Fruit fly (Drosophila melanogaster) whole organism, embryonic: ENCODE results near the gene CG18557.

ENCODE experiments used
- Ada2b ChIP-seq: fragments of 200-800 bp; sonication (Bioruptor generic); IDR thresholded peaks from 2 replicates; pipeline ENCODE4 v1.3.6; 2022; ENCODE audit warnings: missing biosample characterization, missing genetic modification characterization
- CG10274 ChIP-seq: fragments of 200-800 bp; sonication (Bioruptor generic); optimal IDR thresholded peaks from 3 replicates; lab custom pipeline; 2017; ENCODE audit warnings: missing biosample characterization, mild to moderate bottlenecking, missing genetic modification characterization
- CG10565 ChIP-seq: fragments of 200-800 bp; sonication (Bioruptor generic); optimal IDR thresholded peaks from 3 replicates; lab custom pipeline; 2016; ENCODE audit warnings: missing biosample characterization, mild to moderate bottlenecking, missing genetic modification characterization
- CG1233 ChIP-seq: fragments of 200-800 bp; sonication (Bioruptor generic); optimal IDR thresholded peaks from 4 replicates; lab custom pipeline; 2018; ENCODE audit warnings: missing biosample characterization, mild to moderate bottlenecking, missing genetic modification characterization
- CG12942 ChIP-seq: fragments of 200-800 bp; sonication (Bioruptor generic); optimal IDR thresholded peaks from 3 replicates; lab custom pipeline; 2016; ENCODE audit warnings: missing biosample characterization, missing genetic modification characterization
- CG14860 ChIP-seq: fragments of 200-800 bp; sonication (Bioruptor generic); IDR thresholded peaks from 3 replicates; pipeline ENCODE4 v1.3.6; 2022; ENCODE audit warnings: missing biosample characterization, missing genetic modification characterization; ENCODE audit not compliant: partially characterized antibody
- CG16815 ChIP-seq: fragments of 200-800 bp; sonication (Bioruptor generic); optimal IDR thresholded peaks from 3 replicates; lab custom pipeline; 2017; ENCODE audit warnings: missing biosample characterization, mild to moderate bottlenecking, missing genetic modification characterization
- CG17385 ChIP-seq: fragments of 200-800 bp; sonication (Bioruptor generic); optimal IDR thresholded peaks from 3 replicates; lab custom pipeline; 2018; ENCODE audit warnings: missing biosample characterization, mild to moderate bottlenecking, missing genetic modification characterization
- CG17802 ChIP-seq: fragments of 200-800 bp; sonication (Bioruptor generic); optimal IDR thresholded peaks from 2 replicates; lab custom pipeline; 2018; ENCODE audit warnings: missing biosample characterization, mild to moderate bottlenecking, missing genetic modification characterization, moderate library complexity
- CG1832 ChIP-seq: fragments of 200-800 bp; sonication (Bioruptor generic); optimal IDR thresholded peaks from 2 replicates; lab custom pipeline; 2017; ENCODE audit warnings: missing biosample characterization, mild to moderate bottlenecking, missing genetic modification characterization, inconsistent platforms
- CG2116 ChIP-seq: fragments of 200-800 bp; sonication (Bioruptor generic); optimal IDR thresholded peaks from 3 replicates; lab custom pipeline; 2018; ENCODE audit warnings: missing biosample characterization, mild to moderate bottlenecking, missing genetic modification characterization
- CG2875 ChIP-seq: fragments of 200-800 bp; sonication (Bioruptor generic); optimal IDR thresholded peaks from 2 replicates; lab custom pipeline; 2017; ENCODE audit warnings: missing biosample characterization, mild to moderate bottlenecking, missing genetic modification characterization, missing genetic modification reagents
- CG32767 ChIP-seq: fragments of 200-800 bp; sonication (Bioruptor generic); IDR thresholded peaks from 2 replicates; pipeline ENCODE4 v1.3.6; 2022; ENCODE audit warnings: missing biosample characterization, missing genetic modification characterization
- CG5180 ChIP-seq: fragments of 200-800 bp; sonication (Bioruptor generic); optimal IDR thresholded peaks from 3 replicates; lab custom pipeline; 2017; ENCODE audit warnings: missing biosample characterization, missing genetic modification characterization, mild to moderate bottlenecking, moderate library complexity, missing genetic modification reagents
- CG7963 ChIP-seq: fragments of 200-800 bp; sonication (Bioruptor generic); IDR thresholded peaks from 3 replicates; pipeline ENCODE4 v1.3.6; 2022; ENCODE audit warnings: missing biosample characterization, missing genetic modification characterization; ENCODE audit not compliant: partially characterized antibody
- CG8290 ChIP-seq, 3 experiments: fragments of 200-800 bp; sonication (Bioruptor generic); optimal IDR thresholded peaks; 2 replicates each; lab custom pipeline; 2016 to 2019; ENCODE audit warnings: missing biosample characterization in 3 of 3, missing genetic modification characterization in 3 of 3, mild to moderate bottlenecking in 2 of 3, moderate library complexity in 1 of 3
- Camta ChIP-seq: fragments of 200-800 bp; sonication (Bioruptor generic); optimal IDR thresholded peaks from 2 replicates; lab custom pipeline; 2016; ENCODE audit warnings: missing biosample characterization, missing genetic modification characterization
- Gsc ChIP-seq: fragments of 200-800 bp; sonication (Bioruptor generic); IDR thresholded peaks from 2 replicates; pipeline ENCODE4 v1.3.6; 2022; ENCODE audit warnings: missing biosample characterization, missing genetic modification characterization
- H15 ChIP-seq: fragments of 200-800 bp; sonication (Bioruptor generic); IDR thresholded peaks from 3 replicates; pipeline ENCODE4 v1.3.6; 2022; ENCODE audit warnings: missing biosample characterization, missing genetic modification characterization
- HHEX ChIP-seq: fragments of 200-800 bp; sonication (Bioruptor generic); optimal IDR thresholded peaks from 3 replicates; lab custom pipeline; 2017; ENCODE audit warnings: missing biosample characterization, mild to moderate bottlenecking, missing genetic modification characterization, missing genetic modification reagents
- HmgD ChIP-seq: fragments of 200-800 bp; sonication (Bioruptor generic); optimal IDR thresholded peaks from 3 replicates; lab custom pipeline; 2016; ENCODE audit warnings: missing biosample characterization, missing genetic modification characterization
- Vsx1 ChIP-seq: fragments of 200-800 bp; sonication (Bioruptor generic); optimal IDR thresholded peaks from 2 replicates; lab custom pipeline; 2017; ENCODE audit warnings: missing biosample characterization, mild to moderate bottlenecking, missing genetic modification characterization, missing genetic modification reagents
- abd-A ChIP-seq: fragments of 200-800 bp; sonication (Bioruptor generic); optimal IDR thresholded peaks from 3 replicates; lab custom pipeline; 2019; ENCODE audit warnings: missing biosample characterization, mild to moderate bottlenecking, missing genetic modification characterization, moderate library complexity
- bab2 ChIP-seq: fragments of 200-800 bp; sonication (Bioruptor generic); optimal IDR thresholded peaks from 2 replicates; lab custom pipeline; 2016; ENCODE audit warnings: missing biosample characterization, missing genetic modification characterization
- btn ChIP-seq: fragments of 200-800 bp; sonication (Bioruptor generic); optimal IDR thresholded peaks from 2 replicates; lab custom pipeline; 2016; ENCODE audit warnings: missing biosample characterization, missing genetic modification characterization
- chinmo ChIP-seq: fragments of 200-800 bp; sonication (Bioruptor generic); IDR thresholded peaks from 4 replicates; pipeline ENCODE4 v1.3.6; 2022; ENCODE audit warnings: missing biosample characterization, missing genetic modification characterization; ENCODE audit not compliant: partially characterized antibody
- cwo ChIP-seq: fragments of 200-800 bp; sonication (Bioruptor generic); optimal IDR thresholded peaks from 3 replicates; lab custom pipeline; 2017; ENCODE audit warnings: missing biosample characterization, missing genetic modification characterization, mild to moderate bottlenecking, moderate library complexity, missing genetic modification reagents
- dmrt99B ChIP-seq: fragments of 200-800 bp; sonication (Bioruptor generic); optimal IDR thresholded peaks from 2 replicates; lab custom pipeline; 2018; ENCODE audit warnings: missing biosample characterization, mild to moderate bottlenecking, missing genetic modification characterization, moderate library complexity
- ewg ChIP-seq: fragments of 200-800 bp; sonication (Bioruptor generic); optimal IDR thresholded peaks from 3 replicates; lab custom pipeline; 2017; ENCODE audit warnings: mild to moderate bottlenecking, missing biosample characterization, missing genetic modification reagents, missing genetic modification characterization
- fd3F ChIP-seq: fragments of 200-800 bp; sonication (Bioruptor generic); optimal IDR thresholded peaks from 2 replicates; lab custom pipeline; 2018; ENCODE audit warnings: missing biosample characterization, mild to moderate bottlenecking, missing genetic modification characterization, moderate library complexity
- fu2 ChIP-seq: fragments of 200-800 bp; sonication (Bioruptor generic); optimal IDR thresholded peaks from 2 replicates; lab custom pipeline; 2016; ENCODE audit warnings: missing biosample characterization, missing genetic modification characterization
- grau ChIP-seq: fragments of 200-800 bp; optimal IDR thresholded peaks from 3 replicates; lab custom pipeline; 2019; ENCODE audit warnings: missing biosample characterization, mild to moderate bottlenecking, missing genetic modification characterization, moderate library complexity
- hb ChIP-seq: fragments of 200-800 bp; sonication (Bioruptor generic); IDR thresholded peaks from 3 replicates; pipeline ENCODE4 v1.3.6; 2022; ENCODE audit warnings: missing biosample characterization, missing genetic modification characterization; ENCODE audit not compliant: partially characterized antibody
- her ChIP-seq: fragments of 200-800 bp; sonication (Bioruptor generic); optimal IDR thresholded peaks from 2 replicates; lab custom pipeline; 2016; ENCODE audit warnings: missing biosample characterization, missing genetic modification characterization
- jigr1 ChIP-seq: fragments of 200-800 bp; sonication (Bioruptor generic); IDR thresholded peaks from 3 replicates; pipeline ENCODE4 v1.3.6; 2022; ENCODE audit warnings: missing biosample characterization, missing genetic modification characterization
- oc ChIP-seq: fragments of 200-800 bp; sonication (Bioruptor generic); optimal IDR thresholded peaks from 2 replicates; lab custom pipeline; 2018; ENCODE audit warnings: missing biosample characterization, mild to moderate bottlenecking, missing genetic modification characterization, moderate library complexity
- odd ChIP-seq: fragments of 200-800 bp; sonication (Bioruptor generic); optimal IDR thresholded peaks from 2 replicates; lab custom pipeline; 2017; ENCODE audit warnings: missing biosample characterization, mild to moderate bottlenecking, missing genetic modification characterization
- pan ChIP-seq, 4 experiments: fragments of >200 bp in 3 of 4; fragments of 200-800 bp in 1 of 4; sonication (Bioruptor generic) in 1 of 4; optimal IDR thresholded peaks in 3 of 4; IDR thresholded peaks in 1 of 4; 2 replicates each; pipeline versions ENCODE4 v1.3.6 to Lab custom; 2017 to 2022; ENCODE audit warnings: missing biosample characterization in 2 of 4, missing genetic modification characterization in 2 of 4, mixed read lengths in 1 of 4
- pb ChIP-seq: fragments of 200-800 bp; sonication (Bioruptor generic); optimal IDR thresholded peaks from 3 replicates; lab custom pipeline; 2016; ENCODE audit warnings: missing biosample characterization, missing genetic modification characterization
- prd ChIP-seq, 3 experiments: fragments of >200 bp in 2 of 3; fragments of 200-800 bp in 1 of 3; sonication (Bioruptor generic) in 1 of 3; optimal IDR thresholded peaks in 2 of 3; IDR thresholded peaks in 1 of 3; 2 replicates in 2 of 3; 3 replicates in 1 of 3; pipeline versions ENCODE4 v1.3.6 to Lab custom; 2017 to 2022; ENCODE audit warnings: missing biosample characterization in 1 of 3, missing genetic modification characterization in 1 of 3
- repo ChIP-seq: fragments of 200-800 bp; sonication (Bioruptor generic); optimal IDR thresholded peaks from 2 replicates; lab custom pipeline; 2016; ENCODE audit warnings: missing biosample characterization, missing genetic modification characterization
- schlank ChIP-seq: fragments of 200-800 bp; sonication (Bioruptor generic); optimal IDR thresholded peaks from 2 replicates; lab custom pipeline; 2018; ENCODE audit warnings: missing biosample characterization, mild to moderate bottlenecking, missing genetic modification characterization
- shn ChIP-seq: fragments of 200-800 bp; sonication (Bioruptor generic); optimal IDR thresholded peaks from 3 replicates; lab custom pipeline; 2016; ENCODE audit warnings: missing biosample characterization, missing genetic modification characterization
- toy ChIP-seq: fragments of 200-800 bp; sonication (Bioruptor generic); IDR thresholded peaks from 2 replicates; pipeline ENCODE4 v1.3.6; 2022; ENCODE audit warnings: missing biosample characterization, missing genetic modification characterization
- vnd ChIP-seq: fragments of 200-800 bp; sonication (Bioruptor generic); IDR thresholded peaks from 3 replicates; pipeline ENCODE4 v1.3.6; 2022; ENCODE audit warnings: missing biosample characterization, missing genetic modification characterization; ENCODE audit not compliant: partially characterized antibody
- zen2 ChIP-seq: fragments of 200-800 bp; sonication (Bioruptor generic); IDR thresholded peaks from 3 replicates; pipeline ENCODE4 v1.3.6; 2022; ENCODE audit warnings: missing biosample characterization, missing genetic modification characterization; ENCODE audit not compliant: partially characterized antibody

Gene CG18557

DNA sequence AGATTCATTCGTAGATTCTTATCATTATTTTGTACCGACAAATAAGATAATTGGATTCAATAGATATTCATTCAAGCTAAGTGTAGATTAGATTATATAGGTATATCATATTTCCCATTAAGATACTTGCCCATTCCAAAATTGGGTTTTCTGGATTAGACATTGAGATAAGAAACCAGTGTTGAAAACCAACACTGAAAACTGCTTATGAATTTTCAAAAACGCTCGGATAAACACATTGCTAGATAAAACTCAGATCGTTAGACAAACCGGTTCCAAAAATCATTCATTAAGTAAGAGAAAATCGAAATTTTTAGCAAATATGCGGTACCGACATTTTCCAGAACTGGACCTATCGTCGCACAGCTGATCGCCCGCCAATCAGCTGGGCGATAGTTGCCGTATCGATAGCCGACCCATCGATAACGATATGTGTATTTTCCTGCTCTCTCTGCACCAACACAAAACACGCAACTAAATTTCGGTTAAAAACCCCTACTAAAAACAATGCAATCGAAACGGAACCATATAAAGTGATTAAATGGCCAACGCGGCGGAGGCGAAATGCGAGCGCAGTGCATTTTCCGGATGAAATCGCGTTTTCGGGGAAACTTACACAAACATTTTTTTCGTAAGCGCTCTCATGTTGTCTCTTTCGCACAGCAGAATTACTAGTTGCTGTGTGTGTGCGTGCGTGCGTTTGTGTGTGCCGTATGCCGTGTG is 40.1 kb upstream of the CG18557 start, which contains the start of the genes NTPase and lilli (continued):
- TF ChIP-seq CG5180 (GFP tag; lab: Kevin White, UChicago), result peak; percentile 39
- peak; percentile 64 for TF ChIP-seq pb (GFP tag; lab: Kevin White, UChicago)
- TF ChIP-seq jigr1 (GFP tag; lab: Robert Waterston, UW), result no peak
- TF ChIP-seq CG14860 (GFP tag; lab: Robert Waterston, UW), result peak; percentile 87
- TF ChIP-seq fd3F (GFP tag; lab: Kevin White, UChicago), result no peak
- no peak for TF ChIP-seq Vsx1 (GFP tag; lab: Kevin White, UChicago)
- no peak for TF ChIP-seq CG2875
- TF ChIP-seq H15, result no peak
- TF ChIP-seq Gsc (GFP tag; lab: Robert Waterston, UW), result no peak
- peak; percentile 99 for TF ChIP-seq CG8290 (GFP tag; optimal IDR thresholded peaks at IDR 0.05; lab: Kevin White, UChicago)
- peak; percentile 96 to 100 for TF ChIP-seq CG8290 (tag; optimal IDR thresholded peaks at IDR 0.05; lab: Kevin White, UChicago)
- no peak for TF ChIP-seq grau
- peak; percentile 70 for TF ChIP-seq Camta
- TF ChIP-seq shn, result peak; percentile 74
- peak; percentile 42 for TF ChIP-seq CG1233
- TF ChIP-seq ewg (GFP tag; lab: Kevin White, UChicago), result no peak
- no peak for TF ChIP-seq dmrt99B (tag; lab: Kevin White, UChicago)
- no peak for TF ChIP-seq prd (optimal IDR thresholded peaks at IDR 0.05; lab: Kevin White, UChicago)
- peak; percentile 67 for TF ChIP-seq prd (GFP tag; IDR thresholded peaks at IDR 0.05; lab: Robert Waterston, UW)
- peak; percentile 78 for TF ChIP-seq bab2 (GFP tag; lab: Kevin White, UChicago)
- peak; percentile 18 for TF ChIP-seq HmgD (GFP tag; lab: Kevin White, UChicago)
- peak; percentile 47 for TF ChIP-seq abd-A (tag; lab: Kevin White, UChicago)
- peak; percentile 28; the same call in 1 of the 2 replicates for TF ChIP-seq CG32767 (GFP tag; lab: Robert Waterston, UW)
- peak; percentile 64 for TF ChIP-seq repo (GFP tag; lab: Kevin White, UChicago)
- TF ChIP-seq CG10274 (GFP tag; lab: Kevin White, UChicago), result no peak
- peak; percentile 49 for TF ChIP-seq btn
- TF ChIP-seq CG16815 (GFP tag; lab: Kevin White, UChicago), result peak; percentile 22
- peak; percentile 78 for TF ChIP-seq her (GFP tag; lab: Kevin White, UChicago)
- TF ChIP-seq vnd (GFP tag; lab: Robert Waterston, UW), result peak; percentile 90
- no peak for TF ChIP-seq pan (optimal IDR thresholded peaks at IDR 0.05; lab: Kevin White, UChicago)
- TF ChIP-seq pan (GFP tag; optimal IDR thresholded peaks at IDR 0.05 in 1 of 2, IDR thresholded peaks at IDR 0.05 in 1 of 2), result peak in 1 of 2 experiments; percentile 51
- peak; percentile 22 for TF ChIP-seq oc (tag; lab: Kevin White, UChicago)
- TF ChIP-seq chinmo (GFP tag; lab: Robert Waterston, UW), result peak; percentile 75; the same call in 3 of the 4 replicates
- no peak for TF ChIP-seq odd (GFP tag; lab: Kevin White, UChicago)
- TF ChIP-seq toy, result no peak
- TF ChIP-seq CG12942, result peak; percentile 48
- TF ChIP-seq cwo (GFP tag; lab: Kevin White, UChicago), result peak; percentile 25
- TF ChIP-seq fu2 (GFP tag; lab: Kevin White, UChicago), result peak; percentile 10
- TF ChIP-seq Ada2b (GFP tag; lab: Robert Waterston, UW), result 0 out of 2 replicates have a peak, but pooled peaks have one; percentile 18
- peak; percentile 5 for TF ChIP-seq CG10565 (GFP tag; lab: Kevin White, UChicago)
- peak; percentile 81 for TF ChIP-seq CG1832 (GFP tag; lab: Kevin White, UChicago)
- TF ChIP-seq CG17385 (GFP tag; lab: Kevin White, UChicago), result no peak
- TF ChIP-seq CG2116 (GFP tag; lab: Kevin White, UChicago), result peak; percentile 70
- TF ChIP-seq CG7963, result peak; percentile 94
- peak; percentile 39 for TF ChIP-seq CG17802 (tag; lab: Kevin White, UChicago)
- TF ChIP-seq HHEX (GFP tag; lab: Kevin White, UChicago), result peak; percentile 40
- peak; percentile 94 for TF ChIP-seq zen2 (GFP tag; lab: Robert Waterston, UW)
- peak; percentile 89 for TF ChIP-seq hb
- peak; percentile 17 for TF ChIP-seq schlank (tag; lab: Kevin White, UChicago)
